Worm (Caenorhabditis elegans): Measurements from ENCODE around the gene srx-29.

DNA sequence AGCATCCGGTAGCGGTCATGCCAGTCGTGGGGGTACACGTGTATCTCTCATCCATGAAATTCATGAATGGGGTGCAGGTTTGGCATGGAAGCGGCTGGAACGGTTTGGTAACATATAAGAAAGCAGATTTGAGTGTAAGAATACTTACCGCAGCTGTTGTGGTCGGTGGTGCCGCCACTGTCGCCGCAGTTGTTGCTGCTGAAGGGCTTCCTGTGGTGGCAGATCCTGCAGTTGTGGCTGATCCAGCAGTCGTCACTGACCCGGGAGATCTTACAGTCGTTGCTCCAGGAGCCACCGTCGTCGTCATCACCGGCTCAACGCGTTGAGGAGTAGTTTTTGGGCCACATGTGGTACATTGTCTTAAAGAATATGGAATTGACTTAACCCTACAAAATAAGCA lies 35.0 kb upstream of the srx-29 start:
- no peak for TF ChIP-seq ces-1 (GFP tag; optimal IDR thresholded peaks at IDR 0.05)
- no peak for TF ChIP-seq nhr-12 (tag; optimal IDR thresholded peaks at IDR 0.05)

All from whole organism, mixed stage, embryonic.